Worm (Caenorhabditis elegans): ENCODE results near the gene F45F2.11.

ce11 chrV:8499407-8499806, 21.3 kb downstream of the F45F2.11 start:
- TF ChIP-seq egl-5 (tag; optimal IDR thresholded peaks at IDR 0.05): no peak
- no peak for TF ChIP-seq nhr-76 (tag; optimal IDR thresholded peaks at IDR 0.05)
- no peak for TF ChIP-seq unc-39 (tag; optimal IDR thresholded peaks at IDR 0.05)
